Fruit fly (Drosophila melanogaster): Measurements from ENCODE around the gene CG9737.

Gene CG9737

dm6 chr3R:30265420-30265819, 22.3 kb upstream of the CG9737 start (continued):
- TF ChIP-seq pan (optimal IDR thresholded peaks at IDR 0.05) (no peak), woc (GFP tag; optimal IDR thresholded peaks at IDR 0.05) (peak; percentile 80), Abd-B (GFP tag; optimal IDR thresholded peaks at IDR 0.05) (no peak), dmrt93B (GFP tag; optimal IDR thresholded peaks at IDR 0.05) (peak; percentile 67), br (GFP tag; optimal IDR thresholded peaks at IDR 0.05) (peak; percentile 89), Rel (GFP tag; optimal IDR thresholded peaks at IDR 0.05) (no peak), Rel (tag; optimal IDR thresholded peaks at IDR 0.05) (peak; percentile 75), CG9705 (GFP tag; optimal IDR thresholded peaks at IDR 0.05) (peak; percentile 84), Vsx2 (GFP tag; optimal IDR thresholded peaks at IDR 0.05; ENCODE audit: partially characterized antibody) (no peak), Hnf4 (GFP tag; optimal IDR thresholded peaks at IDR 0.05) (peak; percentile 92)

- TF ChIP-seq Sp1 (GFP tag; optimal IDR thresholded peaks at IDR 0.05) (no peak), Vsx2 (GFP tag; optimal IDR thresholded peaks at IDR 0.05; ENCODE audit: partially characterized antibody) (peak; percentile 66), h (GFP tag; optimal IDR thresholded peaks at IDR 0.05) (no peak), br (GFP tag; optimal IDR thresholded peaks at IDR 0.05) (no peak)
Measured at dm6 chr3R:30264671-30265282, 21.7 kb upstream of the CG9737 start.

dm6 chr3R:30263708-30264107, 20.6 kb upstream of the CG9737 start:
- no peak for TF ChIP-seq Jra (GFP tag; optimal IDR thresholded peaks at IDR 0.05)
- peak; percentile 52 for TF ChIP-seq HLH106 (tag; optimal IDR thresholded peaks at IDR 0.05)
- no peak for TF ChIP-seq ey (GFP tag; optimal IDR thresholded peaks at IDR 0.05)
- no peak for TF ChIP-seq CG32264 (GFP tag; optimal IDR thresholded peaks at IDR 0.05)
- no peak for TF ChIP-seq tai (GFP tag; optimal IDR thresholded peaks at IDR 0.05)
- TF ChIP-seq Hr83 (GFP tag; optimal IDR thresholded peaks at IDR 0.05; ENCODE audit: poor library complexity, severe bottlenecking): no peak
- TF ChIP-seq woc (GFP tag; optimal IDR thresholded peaks at IDR 0.05): no peak
- peak; percentile 52 for TF ChIP-seq Sp1 (GFP tag; optimal IDR thresholded peaks at IDR 0.05)
- TF ChIP-seq CG9705 (GFP tag; optimal IDR thresholded peaks at IDR 0.05): no peak
- no peak for TF ChIP-seq sv (GFP tag; optimal IDR thresholded peaks at IDR 0.05)
- TF ChIP-seq Myc (optimal IDR thresholded peaks at IDR 0.05): no peak
- no peak for TF ChIP-seq brk (GFP tag; optimal IDR thresholded peaks at IDR 0.05)
- TF ChIP-seq jim (GFP tag; optimal IDR thresholded peaks at IDR 0.05): no peak
- no peak for TF ChIP-seq dmrt93B (GFP tag; optimal IDR thresholded peaks at IDR 0.05)
- TF ChIP-seq Hr78 (GFP tag; optimal IDR thresholded peaks at IDR 0.05): no peak
- no peak for TF ChIP-seq Mio (GFP tag; optimal IDR thresholded peaks at IDR 0.05)
- TF ChIP-seq Abd-B (GFP tag; optimal IDR thresholded peaks at IDR 0.05): no peak
- TF ChIP-seq N (GFP tag; optimal IDR thresholded peaks at IDR 0.05): no peak
- no peak for TF ChIP-seq Dif (GFP tag; optimal IDR thresholded peaks at IDR 0.05; ENCODE audit: partially characterized antibody)
- peak; percentile 24 for TF ChIP-seq Hnf4 (GFP tag; optimal IDR thresholded peaks at IDR 0.05)
- TF ChIP-seq usp (GFP tag; optimal IDR thresholded peaks at IDR 0.05): no peak
- TF ChIP-seq fru (GFP tag; optimal IDR thresholded peaks at IDR 0.05): peak; percentile 40
- TF ChIP-seq sage (GFP tag; optimal IDR thresholded peaks at IDR 0.05): no peak
- no peak for TF ChIP-seq dl (GFP tag; optimal IDR thresholded peaks at IDR 0.05; ENCODE audit: insufficient read depth in 1 of 2, partially characterized antibody in 2 of 2)
- TF ChIP-seq Rel (GFP tag; optimal IDR thresholded peaks at IDR 0.05): no peak
- no peak for TF ChIP-seq Rel (tag; optimal IDR thresholded peaks at IDR 0.05)
- peak; percentile 71 for TF ChIP-seq h (GFP tag; optimal IDR thresholded peaks at IDR 0.05)
- no peak for TF ChIP-seq Dfd (GFP tag; optimal IDR thresholded peaks at IDR 0.05)
- peak in 1 of 2 experiments; percentile 55 for TF ChIP-seq foxo (GFP tag; optimal IDR thresholded peaks at IDR 0.05)
- TF ChIP-seq Vsx2 (GFP tag; optimal IDR thresholded peaks at IDR 0.05; ENCODE audit: partially characterized antibody): no peak
- no peak for TF ChIP-seq psq (GFP tag; optimal IDR thresholded peaks at IDR 0.05)
- TF ChIP-seq rgr (GFP tag; optimal IDR thresholded peaks at IDR 0.05): peak; percentile 23
- peak; percentile 0 for TF ChIP-seq br (GFP tag; optimal IDR thresholded peaks at IDR 0.05)
- TF ChIP-seq pan (optimal IDR thresholded peaks at IDR 0.05): no peak
- TF ChIP-seq CrebA (GFP tag; optimal IDR thresholded peaks at IDR 0.05; ENCODE audit: borderline replicate concordance): no peak
- peak; percentile 24 for TF ChIP-seq OdsH (GFP tag; optimal IDR thresholded peaks at IDR 0.05)
- TF ChIP-seq dsf (GFP tag; optimal IDR thresholded peaks at IDR 0.05; ENCODE audit: borderline replicate concordance): no peak
- no peak for TF ChIP-seq GATAd (GFP tag; optimal IDR thresholded peaks at IDR 0.05)
- no peak for TF ChIP-seq lola (GFP tag; optimal IDR thresholded peaks at IDR 0.05)
